Worm (Caenorhabditis elegans) whole organism, early embryonic: Measurements from ENCODE around the gene F36H12.17.

ENCODE experiments used
- B0310.2 ChIP-seq: sonication (generic microtip); optimal IDR thresholded peaks from 2 replicates; lab custom pipeline; 2016; ENCODE audit warnings: mild to moderate bottlenecking, missing genetic modification characterization, missing compliant biosample characterization
- ama-1 ChIP-seq: fragments of 150-350 bp; optimal IDR thresholded peaks from 2 replicates; lab custom pipeline; 2014
- ceh-13 ChIP-seq: fragments of 200-800 bp; sonication (Bioruptor generic); optimal IDR thresholded peaks from 2 replicates; lab custom pipeline; 2018; ENCODE audit warnings: mild to moderate bottlenecking, missing genetic modification characterization, missing compliant biosample characterization
- ceh-36 ChIP-seq: sonication (generic microtip); optimal IDR thresholded peaks from 2 replicates; lab custom pipeline; 2016; ENCODE audit warnings: missing genetic modification characterization, inconsistent platforms, missing compliant biosample characterization
- ets-7 ChIP-seq: sonication (generic microtip); optimal IDR thresholded peaks from 2 replicates; lab custom pipeline; 2016; ENCODE audit warnings: missing genotype, missing genetic modification characterization, missing compliant biosample characterization
- flt-1 ChIP-seq: fragments of 200-800 bp; sonication (Bioruptor generic); IDR thresholded peaks from 2 replicates; pipeline ENCODE4 v1.3.6; 2022; ENCODE audit warnings: missing genetic modification characterization, missing compliant biosample characterization
- hmg-4 ChIP-seq: fragments of 200-800 bp; sonication (Bioruptor generic); optimal IDR thresholded peaks from 2 replicates; lab custom pipeline; 2018; ENCODE audit warnings: mild to moderate bottlenecking, missing genetic modification characterization, missing compliant biosample characterization
- pes-1 ChIP-seq: fragments of 200-800 bp; sonication (Bioruptor generic); IDR thresholded peaks from 2 replicates; pipeline ENCODE4 v1.3.6; 2022; ENCODE audit warnings: missing genetic modification reagents, missing genetic modification characterization, missing compliant biosample characterization
- tra-4 ChIP-seq: sonication (generic microtip); optimal IDR thresholded peaks from 2 replicates; lab custom pipeline; 2017; ENCODE audit warnings: missing genetic modification characterization, missing compliant biosample characterization

- no peak for TF ChIP-seq ama-1 (lab: Kevin White, UChicago)
- TF ChIP-seq B0310.2 (tag; lab: Kevin White, UChicago), result no peak
- no peak for TF ChIP-seq ceh-13 (GFP tag; lab: Kevin White, UChicago)
- TF ChIP-seq hmg-4 (GFP tag; lab: Kevin White, UChicago), result no peak
- TF ChIP-seq tra-4 (tag; lab: Kevin White, UChicago), result no peak
- no peak for TF ChIP-seq flt-1 (GFP tag; lab: Robert Waterston, UW)
- TF ChIP-seq ceh-36, result no peak
- TF ChIP-seq ets-7 (tag; lab: Kevin White, UChicago), result no peak
- TF ChIP-seq pes-1 (GFP tag; lab: Robert Waterston, UW), result no peak
Measured at ce11 chrIV:5273385-5273784, 4.3 kb downstream of the F36H12.17 start.
